Fruit fly (Drosophila melanogaster): ENCODE data around the gene CG15196.

- TF ChIP-seq usp (GFP tag; optimal IDR thresholded peaks at IDR 0.05) = no peak
- no peak for TF ChIP-seq CG8478 (optimal IDR thresholded peaks at IDR 0.05)
Measured at dm6 chrX:11389494-11390447, 20.0 kb upstream of the CG15196 start.
